Fruit fly (Drosophila melanogaster) whole organism, embryonic: Measurements from ENCODE around the gene mia.

Source experiments
- CG14050 ChIP-seq: fragments of 200-800 bp; sonication (Bioruptor generic); IDR thresholded peaks from 3 replicates; pipeline ENCODE4 v1.3.6; 2022; ENCODE audit warnings: missing biosample characterization, missing genetic modification characterization
- CG34224 ChIP-seq: fragments of 200-800 bp; sonication (Bioruptor generic); IDR thresholded peaks from 3 replicates; pipeline ENCODE4 v1.3.6; 2022; ENCODE audit warnings: missing biosample characterization, missing genetic modification characterization; ENCODE audit not compliant: partially characterized antibody
- Dref ChIP-seq: fragments of 200-800 bp; sonication (Bioruptor generic); IDR thresholded peaks from 2 replicates; pipeline ENCODE4 v1.3.6; 2022; ENCODE audit warnings: missing biosample characterization, missing genetic modification characterization
- unpg ChIP-seq: fragments of 200-800 bp; sonication (Bioruptor generic); optimal IDR thresholded peaks from 3 replicates; lab custom pipeline; 2018; ENCODE audit warnings: missing biosample characterization, mild to moderate bottlenecking, missing genetic modification characterization, moderate library complexity

DNA sequence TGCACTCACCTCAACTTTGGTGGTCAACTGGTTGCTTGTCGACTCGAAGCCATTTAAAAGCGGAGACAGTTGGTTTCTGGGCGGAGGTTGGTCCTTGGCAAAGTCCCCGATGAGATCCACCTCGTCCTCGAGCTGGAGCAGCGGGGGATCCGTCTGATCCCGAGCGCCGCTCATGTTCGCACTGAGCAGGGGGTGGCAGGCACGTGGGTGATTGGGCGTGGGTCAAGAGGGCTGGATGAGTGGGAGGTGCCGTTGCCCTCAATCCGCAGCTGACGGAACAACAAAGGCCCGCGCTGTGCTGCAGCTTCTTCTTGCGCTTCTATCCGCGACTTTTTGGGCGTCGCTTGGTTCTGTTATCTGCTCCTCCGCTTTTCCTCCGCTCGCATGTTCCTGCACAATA lies 12.0 kb upstream of the mia start:
- TF ChIP-seq Dref (GFP tag; lab: Robert Waterston, UW) (no peak), CG34224 (GFP tag; lab: Robert Waterston, UW) (no peak), CG14050 (GFP tag; lab: Robert Waterston, UW) (no peak), unpg (no peak)
